Worm (Caenorhabditis elegans): ENCODE data around the gene act-2.

The act-2 gene

ce11 chrV:11078104-11078724, at the start of gene act-2 (continued):
- TF ChIP-seq ceh-91 (GFP tag; IDR thresholded peaks at IDR 0.05), result peak; percentile 86
- TF ChIP-seq rpc-1 (optimal IDR thresholded peaks at IDR 0.05), result peak; percentile 8
- TF ChIP-seq rpc-1 (tag; optimal IDR thresholded peaks at IDR 0.05), result no peak
- peak; percentile 95 for TF ChIP-seq mcd-1 (GFP tag; IDR thresholded peaks at IDR 0.05)
- TF ChIP-seq B0019.2 (GFP tag; conservative IDR thresholded peaks at IDR 0.05), result peak; percentile 75; the same call in 1 of the 2 replicates
- no peak for TF ChIP-seq Y53F4B.3 (GFP tag; IDR thresholded peaks at IDR 0.05)
- no peak for TF ChIP-seq ceh-58 (GFP tag; IDR thresholded peaks at IDR 0.05)
- TF ChIP-seq akir-1 (GFP tag; optimal IDR thresholded peaks at IDR 0.05), result no peak
- peak; percentile 84 for TF ChIP-seq madf-8 (GFP tag; conservative IDR thresholded peaks at IDR 0.05)
- TF ChIP-seq ztf-28 (GFP tag; IDR thresholded peaks at IDR 0.05), result 0 out of 2 replicates have a peak, but pooled peaks have one; percentile 54
- TF ChIP-seq Y56A3A.18 (GFP tag; IDR thresholded peaks at IDR 0.05), result no peak
- no peak for TF ChIP-seq ceh-79 (tag; optimal IDR thresholded peaks at IDR 0.05)
- no peak for TF ChIP-seq him-1 (tag; optimal IDR thresholded peaks at IDR 0.05)
- 0 out of 2 replicates have a peak, but pooled peaks have one; percentile 46 for TF ChIP-seq aptf-2 (GFP tag; conservative IDR thresholded peaks at IDR 0.05)
- no peak for TF ChIP-seq Y67H2A.10 (GFP tag; conservative IDR thresholded peaks at IDR 0.05)
- no peak for TF ChIP-seq hmg-20 (GFP tag; IDR thresholded peaks at IDR 0.05)
- TF ChIP-seq lir-1 (GFP tag; conservative IDR thresholded peaks at IDR 0.05), result peak; percentile 59; the same call in 1 of the 2 replicates
- peak; percentile 95 for TF ChIP-seq madf-6 (GFP tag; IDR thresholded peaks at IDR 0.05)
- no peak for TF ChIP-seq ceh-40 (GFP tag; IDR thresholded peaks at IDR 0.05)
- peak; percentile 85 for TF ChIP-seq pbrm-1 (GFP tag; IDR thresholded peaks at IDR 0.05)
- no peak for TF ChIP-seq B0035.1 (tag; optimal IDR thresholded peaks at IDR 0.05)
- TF ChIP-seq ceh-27 (GFP tag; optimal IDR thresholded peaks at IDR 0.05), result peak; percentile 67
- no peak for TF ChIP-seq let-526 (GFP tag; IDR thresholded peaks at IDR 0.05)
- no peak for TF ChIP-seq bed-1 (GFP tag; IDR thresholded peaks at IDR 0.05)
- TF ChIP-seq snpc-1.1 (tag; optimal IDR thresholded peaks at IDR 0.05; ENCODE audit: insufficient read depth), result peak; percentile 20
- no peak for TF ChIP-seq pha-4 (tag; optimal IDR thresholded peaks at IDR 0.05)
- no peak for TF ChIP-seq snpc-4 (GFP tag; optimal IDR thresholded peaks at IDR 0.05)
- peak in 3 of 4 experiments; percentile 17 to 56 (median 55) for TF ChIP-seq snpc-4 (tag; optimal IDR thresholded peaks at IDR 0.05)
- peak; percentile 66 for TF ChIP-seq xnd-1 (tag; optimal IDR thresholded peaks at IDR 0.05)
- TF ChIP-seq lin-40 (tag; optimal IDR thresholded peaks at IDR 0.05), result peak; percentile 38
- TF ChIP-seq rcor-1 (GFP tag; IDR thresholded peaks at IDR 0.05), result peak; percentile 70
- TF ChIP-seq sea-2 (GFP tag; IDR thresholded peaks at IDR 0.05), result no peak
- peak; percentile 52; the same call in 1 of the 2 replicates for TF ChIP-seq attf-6 (GFP tag; IDR thresholded peaks at IDR 0.05)
- no peak for TF ChIP-seq F39B2.1 (GFP tag; IDR thresholded peaks at IDR 0.05)
- no peak for TF ChIP-seq lag-1 (GFP tag; IDR thresholded peaks at IDR 0.05)
- no peak for TF ChIP-seq bed-2 (GFP tag; IDR thresholded peaks at IDR 0.05)
- no peak for TF ChIP-seq rec-8 (tag; optimal IDR thresholded peaks at IDR 0.05)
- TF ChIP-seq egrh-3 (GFP tag; IDR thresholded peaks at IDR 0.05), result peak; percentile 44; the same call in 1 of the 2 replicates
- TF ChIP-seq madf-3 (GFP tag; IDR thresholded peaks at IDR 0.05), result peak; percentile 87
- TF ChIP-seq hlh-12 (tag; optimal IDR thresholded peaks at IDR 0.05), result no peak
- peak; percentile 76 for TF ChIP-seq C17E4.6 (GFP tag; IDR thresholded peaks at IDR 0.05)
- TF ChIP-seq chd-7 (tag; optimal IDR thresholded peaks at IDR 0.05), result no peak
- no peak for TF ChIP-seq T26A5.8 (tag; optimal IDR thresholded peaks at IDR 0.05)
- TF ChIP-seq tbx-9 (tag; optimal IDR thresholded peaks at IDR 0.05; ENCODE audit: borderline replicate concordance), result no peak
- peak; percentile 50 for TF ChIP-seq unc-130 (GFP tag; optimal IDR thresholded peaks at IDR 0.05)
- no peak for TF ChIP-seq ztf-25 (GFP tag; IDR thresholded peaks at IDR 0.05)
- no peak for TF ChIP-seq egl-18 (GFP tag; IDR thresholded peaks at IDR 0.05)
- peak; percentile 77 for TF ChIP-seq Y53G8AR.9 (GFP tag; conservative IDR thresholded peaks at IDR 0.05)

Measured in whole organism, young adult.